Fruit fly (Drosophila melanogaster): ENCODE data around the gene CG5877.

The CG5877 gene

DNA sequence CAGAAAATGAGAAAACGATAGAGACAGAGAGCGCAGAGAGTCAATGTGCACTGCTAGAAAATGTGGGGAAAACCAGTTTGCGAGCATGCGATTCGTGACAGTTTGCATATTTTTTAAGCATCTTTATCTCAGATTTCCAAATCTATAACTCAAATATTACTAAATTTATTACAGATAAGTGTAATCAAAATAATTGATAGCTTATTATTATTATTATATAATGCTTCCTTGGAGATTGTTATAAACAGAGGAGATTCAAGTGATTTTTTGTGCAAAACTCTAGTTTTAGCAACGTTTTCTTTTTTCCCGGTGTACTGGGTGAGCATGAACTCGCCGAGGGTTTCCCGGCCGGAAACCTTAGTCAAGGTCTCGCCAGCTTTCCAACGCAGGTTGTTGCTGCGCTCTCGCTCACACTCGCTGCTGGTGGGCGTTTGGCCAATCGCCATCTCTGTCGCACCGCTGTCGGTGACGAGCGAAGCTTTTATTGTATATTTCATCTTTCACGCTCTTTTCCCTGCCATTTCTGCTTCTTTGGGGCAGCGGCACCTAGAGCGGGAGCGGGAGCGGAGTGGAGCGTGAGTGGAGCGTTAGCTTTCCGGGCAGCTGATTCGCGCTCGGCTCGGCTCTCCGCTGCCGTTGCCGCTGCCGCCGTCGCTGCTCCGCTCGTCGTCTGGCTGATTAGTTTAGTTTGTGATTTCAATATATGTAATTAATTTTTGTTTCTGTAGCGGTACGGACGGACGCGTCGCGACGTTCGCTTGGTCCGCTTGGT, 5.7 kb downstream of the CG5877 start (continued):
- TF ChIP-seq MTF-1 (GFP tag; optimal IDR thresholded peaks at IDR 0.05; ENCODE audit: borderline replicate concordance) (peak; percentile 83), rib (GFP tag; IDR thresholded peaks at IDR 0.05) (peak; percentile 95), Abd-B (GFP tag; optimal IDR thresholded peaks at IDR 0.05) (peak; percentile 98), schlank (tag; optimal IDR thresholded peaks at IDR 0.05) (peak; percentile 90), Bdp1 (GFP tag; optimal IDR thresholded peaks at IDR 0.05) (peak; percentile 64), CG6175 (GFP tag; IDR thresholded peaks at IDR 0.05) (peak; percentile 89), Ravus (GFP tag; IDR thresholded peaks at IDR 0.05) (peak; percentile 91), sd (tag; optimal IDR thresholded peaks at IDR 0.05) (peak; percentile 91), CG1603 (tag; optimal IDR thresholded peaks at IDR 0.05) (peak; percentile 65), MESR4 (GFP tag; optimal IDR thresholded peaks at IDR 0.05) (peak; percentile 15), CG11456 (GFP tag; IDR thresholded peaks at IDR 0.05) (peak; percentile 96), klu (GFP tag; IDR thresholded peaks at IDR 0.05) (peak; percentile 98), CG9437 (GFP tag; optimal IDR thresholded peaks at IDR 0.05) (peak; percentile 95), MBD-R2 (GFP tag; IDR thresholded peaks at IDR 0.05) (peak; percentile 91), repo (GFP tag; optimal IDR thresholded peaks at IDR 0.05) (peak; percentile 44), Meics (GFP tag; optimal IDR thresholded peaks at IDR 0.05) (peak; percentile 99), fd102C (GFP tag; optimal IDR thresholded peaks at IDR 0.05) (no peak), Gug (GFP tag; IDR thresholded peaks at IDR 0.05) (peak; percentile 95), sima (GFP tag; optimal IDR thresholded peaks at IDR 0.05) (peak; percentile 39), CG1024 (GFP tag; IDR thresholded peaks at IDR 0.05) (peak; percentile 82), CG10267 (tag; optimal IDR thresholded peaks at IDR 0.05) (peak; percentile 91), CG16779 (GFP tag; IDR thresholded peaks at IDR 0.05) (peak; percentile 62), Fer1 (GFP tag; optimal IDR thresholded peaks at IDR 0.05) (peak; percentile 99), D19B (GFP tag; optimal IDR thresholded peaks at IDR 0.05) (peak; percentile 95), CG13775 (GFP tag; optimal IDR thresholded peaks at IDR 0.05) (peak; percentile 97), sr (GFP tag; IDR thresholded peaks at IDR 0.05) (peak; percentile 80), Lhr (GFP tag; optimal IDR thresholded peaks at IDR 0.05) (peak; percentile 90), mld (GFP tag; IDR thresholded peaks at IDR 0.05; ENCODE audit: partially characterized antibody) (no peak), CG6683 (GFP tag; optimal IDR thresholded peaks at IDR 0.05) (peak; percentile 96), CG8281 (tag; optimal IDR thresholded peaks at IDR 0.05) (peak; percentile 90), CG1233 (GFP tag; optimal IDR thresholded peaks at IDR 0.05) (peak; percentile 97), CG15269 (tag; optimal IDR thresholded peaks at IDR 0.05) (peak; percentile 98), sqz (GFP tag; optimal IDR thresholded peaks at IDR 0.05) (peak; percentile 93), CG14441 (GFP tag; IDR thresholded peaks at IDR 0.05) (peak; percentile 96), sens (GFP tag) (peak; percentile 96), pfk (GFP tag; optimal IDR thresholded peaks at IDR 0.05) (no peak), Ets97D (GFP tag; optimal IDR thresholded peaks at IDR 0.05) (peak; percentile 47), CG12391 (tag; optimal IDR thresholded peaks at IDR 0.05) (peak; percentile 98), gsb-n (tag; optimal IDR thresholded peaks at IDR 0.05) (peak; percentile 94), CG31441 (GFP tag; IDR thresholded peaks at IDR 0.05) (peak; percentile 98), wdn (GFP tag; IDR thresholded peaks at IDR 0.05) (peak; percentile 93), tap (tag; optimal IDR thresholded peaks at IDR 0.05) (peak; percentile 96), CG14965 (GFP tag; optimal IDR thresholded peaks at IDR 0.05; ENCODE audit: borderline replicate concordance) (no peak), unc-4 (GFP tag; IDR thresholded peaks at IDR 0.05; ENCODE audit: partially characterized antibody) (0 out of 2 replicates have a peak, but pooled peaks have one; percentile 24), CG11247 (GFP tag; IDR thresholded peaks at IDR 0.05) (peak; percentile 94), CG17186 (GFP tag; optimal IDR thresholded peaks at IDR 0.05) (peak; percentile 79), vvl (GFP tag; IDR thresholded peaks at IDR 0.05) (peak; percentile 97), Atf-2 (GFP tag; optimal IDR thresholded peaks at IDR 0.05) (peak; percentile 51), crp (GFP tag; optimal IDR thresholded peaks at IDR 0.05) (peak in 1 of 2 experiments; percentile 70)

Data from whole organism, embryonic.